Worm (Caenorhabditis elegans) whole organism, L4/young adult: Measurements from ENCODE around the gene ZK177.9.
"Not testable (repeated sequence)": the region's sequence is repeated elsewhere in the genome, so short reads cannot be mapped to it uniquely, and the experiment has no call there.

Experiments
- W03F9.2 ChIP-seq: fragments of 150-350 bp; optimal IDR thresholded peaks from 2 replicates; lab custom pipeline; 2014; ENCODE audit warnings: missing biosample characterization, missing genetic modification characterization
- dao-5 ChIP-seq: sonication (generic microtip); optimal IDR thresholded peaks from 2 replicates; lab custom pipeline; 2016; ENCODE audit warnings: missing genotype, missing genetic modification characterization, moderate library complexity, missing compliant biosample characterization
- him-1 ChIP-seq: sonication (generic microtip); optimal IDR thresholded peaks from 2 replicates; lab custom pipeline; 2016; ENCODE audit warnings: missing genotype, missing genetic modification reagents, missing genetic modification characterization, missing compliant biosample characterization

Gene ZK177.9

ce11 chrII:5541685-5542084 lies 24.1 kb upstream of the ZK177.9 start, which contains the start of gene C17C3.24:
C17C3.24 (minus strand) TSS chrII:5541785.
- TF ChIP-seq dao-5 (tag; lab: Kevin White, UChicago) (no peak), him-1 (no peak), W03F9.2 (tag; lab: Kevin White, UChicago) (no peak)

DNA sequence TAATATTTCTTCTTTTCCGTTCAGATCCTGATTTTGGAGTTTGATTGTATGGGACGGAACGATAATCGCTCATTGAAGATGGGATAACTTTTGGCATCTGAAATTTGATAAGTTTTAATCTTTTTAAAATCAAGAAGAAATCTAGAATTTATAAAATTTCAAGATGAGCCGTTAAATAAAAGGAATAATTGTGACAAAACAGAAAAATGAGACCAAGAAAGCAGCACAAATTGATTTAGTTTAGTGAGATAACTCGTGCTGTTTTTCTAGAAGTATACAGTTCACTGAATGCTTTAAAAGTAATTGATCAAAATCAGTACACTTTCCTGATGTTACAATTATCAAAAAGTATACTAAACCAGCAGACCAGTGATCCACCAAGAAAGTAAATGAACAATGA lies 22.6 kb upstream of the ZK177.9 start, which contains the start of gene hlh-27:
TSS of gene hlh-27 (minus strand) at position 101 of the 400 bp plus-strand sequence.
- not testable (repeated sequence) for TF ChIP-seq dao-5 (tag; lab: Kevin White, UChicago); W03F9.2 (tag; lab: Kevin White, UChicago); him-1

DNA sequence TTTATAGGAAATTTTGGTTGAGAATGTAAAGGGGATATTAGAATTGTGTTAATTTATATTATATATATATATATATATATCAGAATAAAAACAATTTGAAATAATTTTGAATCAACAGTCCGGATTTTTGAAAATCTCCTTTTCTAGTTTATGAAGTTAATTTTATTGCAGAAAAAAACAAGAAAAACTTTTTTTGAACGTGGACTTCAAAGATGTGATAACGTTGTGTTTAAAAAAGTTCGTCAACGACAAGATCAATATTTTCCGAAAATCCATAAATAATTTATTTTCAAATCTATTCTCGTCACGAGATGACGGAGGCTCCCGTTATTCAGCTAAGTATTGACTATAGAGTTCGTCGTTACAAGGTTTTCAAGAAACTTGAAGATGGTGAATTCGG lies 20.0 kb upstream of the ZK177.9 start, which contains the start of gene C17C3.11:
TSS of gene C17C3.11 (plus strand) at position 301 of the 400 bp plus-strand sequence.
- TF ChIP-seq W03F9.2 (tag; lab: Kevin White, UChicago) (no peak), dao-5 (tag; lab: Kevin White, UChicago) (no peak), him-1 (no peak)

- TF ChIP-seq dao-5 (tag; lab: Kevin White, UChicago) (no peak), him-1 (no peak), W03F9.2 (tag; lab: Kevin White, UChicago) (no peak)
These were observed 19.5 kb upstream of the ZK177.9 start for ce11 chrII:5537078-5537477.

ce11 chrII:5534939-5535338 lies 17.4 kb upstream of the ZK177.9 start, which contains the start of gene hlh-25:
hlh-25 (plus strand) TSS chrII:5535239.
- TF ChIP-seq W03F9.2 (tag; lab: Kevin White, UChicago); dao-5 (tag; lab: Kevin White, UChicago); him-1: not testable (repeated sequence)

DNA sequence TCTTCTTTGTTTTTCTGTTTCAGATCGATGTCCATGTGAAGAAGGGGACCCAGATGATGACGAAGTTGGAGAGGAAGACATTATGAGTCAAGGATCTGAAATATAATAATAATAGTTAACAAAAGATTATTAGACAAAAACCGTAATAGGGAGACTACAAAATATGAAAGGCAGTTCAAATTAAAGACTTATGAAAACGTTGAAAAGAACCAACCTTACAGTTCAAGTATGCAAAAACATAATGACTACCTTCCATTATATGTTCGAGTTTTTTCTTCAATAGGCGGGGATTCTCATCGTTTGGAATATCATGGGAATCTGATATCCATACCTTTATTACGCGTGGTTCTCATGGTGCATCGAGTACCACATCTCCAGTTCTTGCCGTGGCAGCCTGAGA lies 16.1 kb upstream of the ZK177.9 start, which contains the start of gene hlh-26:
TSS of gene hlh-26 (minus strand) at position 101 of the 400 bp plus-strand sequence.
- TF ChIP-seq W03F9.2 (tag; lab: Kevin White, UChicago) = no peak
- no peak for TF ChIP-seq dao-5 (tag; lab: Kevin White, UChicago)
- no peak for TF ChIP-seq him-1

DNA sequence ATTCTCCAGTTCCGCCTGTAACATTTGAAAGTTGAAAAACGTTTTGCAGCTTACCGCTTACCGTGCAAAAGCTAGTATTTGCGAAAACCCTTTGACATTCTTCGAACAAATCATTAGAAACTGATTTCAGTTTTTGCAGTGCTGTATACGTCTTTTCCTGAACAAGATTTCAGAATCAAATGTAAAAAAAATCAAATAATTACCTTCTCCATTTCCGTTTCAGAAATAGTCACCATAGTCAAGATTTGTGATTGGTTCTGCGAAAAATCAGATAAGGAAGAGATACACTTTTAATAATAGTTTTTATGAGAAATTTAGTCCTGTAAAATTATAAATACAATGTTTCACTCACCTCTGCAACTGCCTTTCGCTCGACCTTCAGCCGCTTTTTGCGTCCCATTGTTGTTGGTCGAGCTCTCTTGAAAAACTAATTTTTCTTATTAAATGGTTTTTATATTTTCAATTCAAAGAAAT lies 14.3 kb upstream of the ZK177.9 start, which contains the start of gene C17C3.9:
TSS of gene C17C3.9 (minus strand) at position 424 of the 474 bp plus-strand sequence.
- TF ChIP-seq dao-5 (tag; lab: Kevin White, UChicago) (no peak), him-1 (no peak), W03F9.2 (tag; lab: Kevin White, UChicago) (no peak)

ce11 chrII:5527841-5528240 lies 10.3 kb upstream of the ZK177.9 start, which contains the start of gene ZK177.1:
ZK177.1 (plus strand) TSS chrII:5528141.
- TF ChIP-seq W03F9.2 (tag; lab: Kevin White, UChicago) (no peak), dao-5 (tag; lab: Kevin White, UChicago) (no peak), him-1 (no peak)

ce11 chrII:5525297-5525696 lies 7.8 kb upstream of the ZK177.9 start, which contains the start of gene tbx-35:
tbx-35 (minus strand) TSS chrII:5525397.
- TF ChIP-seq him-1 (no peak), dao-5 (tag; lab: Kevin White, UChicago) (no peak), W03F9.2 (tag; lab: Kevin White, UChicago) (no peak)

ce11 chrII:5522637-5523036 lies 5.1 kb upstream of the ZK177.9 start, which contains the start of gene ZK177.11:
ZK177.11 (plus strand) TSS chrII:5522937.
- TF ChIP-seq him-1 (no peak), W03F9.2 (tag; lab: Kevin White, UChicago) (no peak), dao-5 (tag; lab: Kevin White, UChicago) (no peak)

ce11 chrII:5521411-5521810 lies 3.9 kb upstream of the ZK177.9 start, which contains the start of gene ZK177.12:
ZK177.12 (plus strand) TSS chrII:5521711.
- TF ChIP-seq W03F9.2 (tag; lab: Kevin White, UChicago) (no peak), dao-5 (tag; lab: Kevin White, UChicago) (no peak), him-1 (no peak)

DNA sequence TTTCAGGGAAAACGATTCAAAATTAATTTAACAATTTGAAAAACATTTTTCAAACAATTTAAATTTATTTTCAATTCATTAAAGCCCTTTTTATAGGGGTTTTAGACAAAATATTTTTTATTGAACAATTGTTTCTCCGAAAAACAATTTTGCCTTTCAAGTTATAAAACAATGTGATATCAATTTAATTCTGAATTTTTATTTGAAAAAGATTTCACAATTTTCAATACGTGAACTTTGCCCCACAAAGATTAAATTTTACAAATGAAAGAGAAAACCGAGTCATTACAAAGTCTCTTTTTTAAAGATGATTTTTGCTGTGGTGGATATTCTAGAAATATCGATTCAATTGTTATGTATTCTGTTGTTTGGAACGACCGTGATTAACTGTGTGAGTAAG lies 1.4 kb upstream of the ZK177.9 start, which contains the start of gene ZK177.2:
TSS of gene ZK177.2 (plus strand) at position 301 of the 400 bp plus-strand sequence.
- TF ChIP-seq W03F9.2 (tag; lab: Kevin White, UChicago) = no peak
- no peak for TF ChIP-seq him-1
- no peak for TF ChIP-seq dao-5 (tag; lab: Kevin White, UChicago)

- TF ChIP-seq W03F9.2 (tag; lab: Kevin White, UChicago) (no peak), him-1 (no peak), dao-5 (tag; lab: Kevin White, UChicago) (no peak)
These were observed 512 bp upstream of the ZK177.9 start for ce11 chrII:5518055-5518454.

- TF ChIP-seq W03F9.2 (tag; lab: Kevin White, UChicago) (no peak), dao-5 (tag; lab: Kevin White, UChicago) (no peak), him-1 (no peak)
These were observed 2.0 kb downstream of the ZK177.9 start, which contains the start of gene ZK177.3 for ce11 chrII:5515542-5515941. ZK177.3 (plus strand) TSS chrII:5515842.
